Fruit fly (Drosophila melanogaster) whole organism, embryonic: ENCODE data around the gene Sec61alpha.

Experiments used
- ATbp ChIP-seq: fragments of 200-800 bp; sonication (Bioruptor generic); optimal IDR thresholded peaks from 2 replicates; lab custom pipeline; 2017; ENCODE audit warnings: missing biosample characterization, mild to moderate bottlenecking, missing genetic modification characterization, missing genetic modification reagents
- Asciz ChIP-seq: fragments of 200-800 bp; sonication (Bioruptor generic); optimal IDR thresholded peaks from 2 replicates; lab custom pipeline; 2017; ENCODE audit warnings: missing biosample characterization, mild to moderate bottlenecking, missing genetic modification characterization, missing genetic modification reagents
- BEAF-32 ChIP-seq: fragments of 200-800 bp; sonication (Bioruptor generic); optimal IDR thresholded peaks from 3 replicates; lab custom pipeline; 2017; ENCODE audit warnings: missing biosample characterization, missing genetic modification characterization, mild to moderate bottlenecking, moderate library complexity, missing genetic modification reagents
- Bdp1 ChIP-seq: fragments of 200-800 bp; sonication (Bioruptor generic); optimal IDR thresholded peaks from 3 replicates; lab custom pipeline; 2016; ENCODE audit warnings: missing biosample characterization, missing genetic modification characterization
- Bteb2 ChIP-seq: fragments of 200-800 bp; sonication (Bioruptor generic); optimal IDR thresholded peaks from 2 replicates; lab custom pipeline; 2016; ENCODE audit warnings: missing biosample characterization, missing genetic modification characterization
- CG10274 ChIP-seq: fragments of 200-800 bp; sonication (Bioruptor generic); optimal IDR thresholded peaks from 3 replicates; lab custom pipeline; 2017; ENCODE audit warnings: missing biosample characterization, mild to moderate bottlenecking, missing genetic modification characterization
- CG10431 ChIP-seq: fragments of 200-800 bp; sonication (Bioruptor generic); optimal IDR thresholded peaks from 3 replicates; lab custom pipeline; 2018; ENCODE audit warnings: missing biosample characterization, mild to moderate bottlenecking, missing genetic modification characterization
- CG10959 ChIP-seq: fragments of 200-800 bp; sonication (Bioruptor generic); IDR thresholded peaks from 2 replicates; pipeline ENCODE4 v1.3.6; 2022; ENCODE audit warnings: missing biosample characterization, missing genetic modification characterization
- CG11398 ChIP-seq: fragments of 200-800 bp; sonication (Bioruptor generic); optimal IDR thresholded peaks from 2 replicates; lab custom pipeline; 2016; ENCODE audit warnings: missing biosample characterization, missing genetic modification characterization
- CG12155 ChIP-seq: fragments of 200-800 bp; sonication (Bioruptor generic); optimal IDR thresholded peaks from 3 replicates; lab custom pipeline; 2016; ENCODE audit warnings: missing biosample characterization, missing genetic modification characterization
- CG12744 ChIP-seq: fragments of 200-800 bp; sonication (Bioruptor generic); optimal IDR thresholded peaks from 2 replicates; lab custom pipeline; 2016; ENCODE audit warnings: missing biosample characterization, missing genetic modification characterization
- CG13287 ChIP-seq: fragments of 200-800 bp; sonication (Bioruptor generic); IDR thresholded peaks from 2 replicates; pipeline ENCODE4 v1.3.6; 2022; ENCODE audit warnings: missing biosample characterization, missing genetic modification characterization; ENCODE audit not compliant: partially characterized antibody
- CG13424 ChIP-seq: fragments of 200-800 bp; sonication (Bioruptor generic); optimal IDR thresholded peaks from 2 replicates; lab custom pipeline; 2019; ENCODE audit warnings: missing biosample characterization, mild to moderate bottlenecking, missing genetic modification characterization, moderate library complexity
- CG13775 ChIP-seq: fragments of 200-800 bp; sonication (Bioruptor generic); optimal IDR thresholded peaks from 3 replicates; lab custom pipeline; 2017; ENCODE audit warnings: missing biosample characterization, mild to moderate bottlenecking, missing genetic modification characterization
- CG15696 ChIP-seq: fragments of 200-800 bp; sonication (Bioruptor generic); optimal IDR thresholded peaks from 2 replicates; lab custom pipeline; 2019; ENCODE audit warnings: missing biosample characterization, mild to moderate bottlenecking, missing genetic modification characterization, moderate library complexity
- CG1647 ChIP-seq: fragments of 200-800 bp; sonication (Bioruptor generic); optimal IDR thresholded peaks from 3 replicates; lab custom pipeline; 2016; ENCODE audit warnings: missing biosample characterization, missing genetic modification characterization
- CG16779 ChIP-seq: fragments of 200-800 bp; sonication (Bioruptor generic); IDR thresholded peaks from 2 replicates; pipeline ENCODE4 v1.3.6; 2022; ENCODE audit warnings: missing biosample characterization, missing genetic modification characterization
- CG31224 ChIP-seq: fragments of 200-800 bp; sonication (Bioruptor generic); IDR thresholded peaks from 2 replicates; pipeline ENCODE4 v1.3.6; 2022; ENCODE audit warnings: missing biosample characterization, missing genetic modification characterization
- CG32532 ChIP-seq: fragments of 200-800 bp; sonication (Bioruptor generic); IDR thresholded peaks from 2 replicates; pipeline ENCODE4 v1.3.6; 2022; ENCODE audit warnings: missing biosample characterization, missing genetic modification characterization
- CG3281 ChIP-seq: fragments of 200-800 bp; sonication (Bioruptor generic); optimal IDR thresholded peaks from 3 replicates; lab custom pipeline; 2017; ENCODE audit warnings: missing biosample characterization, mild to moderate bottlenecking, missing genetic modification characterization
- CG4617 ChIP-seq: fragments of 200-800 bp; sonication (Bioruptor generic); optimal IDR thresholded peaks from 3 replicates; lab custom pipeline; 2016; ENCODE audit warnings: missing biosample characterization, missing genetic modification characterization, borderline replicate concordance
- CG8388 ChIP-seq: fragments of 200-800 bp; sonication (Bioruptor generic); optimal IDR thresholded peaks from 2 replicates; lab custom pipeline; 2019; ENCODE audit warnings: missing biosample characterization, mild to moderate bottlenecking, missing genetic modification characterization, moderate library complexity
- D19A ChIP-seq: fragments of 200-800 bp; optimal IDR thresholded peaks from 3 replicates; lab custom pipeline; 2019; ENCODE audit warnings: missing biosample characterization, mild to moderate bottlenecking, missing genetic modification characterization, moderate library complexity
- Dad ChIP-seq: fragments of 200-800 bp; sonication (Bioruptor generic); optimal IDR thresholded peaks from 3 replicates; lab custom pipeline; 2016; ENCODE audit warnings: missing biosample characterization, missing genetic modification characterization
- Dip3 ChIP-seq: fragments of 200-800 bp; sonication (Bioruptor generic); optimal IDR thresholded peaks from 3 replicates; lab custom pipeline; 2016; ENCODE audit warnings: missing biosample characterization, missing genetic modification characterization
- Doc2 ChIP-seq: fragments of 200-800 bp; sonication (Bioruptor generic); IDR thresholded peaks from 2 replicates; pipeline ENCODE4 v1.3.6; 2022; ENCODE audit warnings: missing biosample characterization, missing genetic modification characterization
- Dp ChIP-seq: fragments of 200-800 bp; sonication (Bioruptor generic); optimal IDR thresholded peaks from 2 replicates; lab custom pipeline; 2018; ENCODE audit warnings: missing biosample characterization, mild to moderate bottlenecking, missing genetic modification characterization, moderate library complexity
- HLH54F ChIP-seq: fragments of 200-800 bp; sonication (Bioruptor generic); optimal IDR thresholded peaks from 3 replicates; lab custom pipeline; 2016; ENCODE audit warnings: missing biosample characterization, missing genetic modification characterization
- Meics ChIP-seq: fragments of 200-800 bp; sonication (Bioruptor generic); optimal IDR thresholded peaks from 2 replicates; lab custom pipeline; 2017; ENCODE audit warnings: missing biosample characterization, mild to moderate bottlenecking, missing genetic modification characterization
- NC2β ChIP-seq: fragments of 200-800 bp; sonication (Bioruptor generic); optimal IDR thresholded peaks from 2 replicates; lab custom pipeline; 2016; ENCODE audit warnings: missing biosample characterization, missing genetic modification characterization
- NK7.1 ChIP-seq: fragments of 200-800 bp; sonication (Bioruptor generic); optimal IDR thresholded peaks from 3 replicates; lab custom pipeline; 2016; ENCODE audit warnings: missing biosample characterization, missing genetic modification characterization
- Nf-YC ChIP-seq: fragments of 200-800 bp; optimal IDR thresholded peaks from 3 replicates; lab custom pipeline; 2019; ENCODE audit warnings: missing biosample characterization, mild to moderate bottlenecking, missing genetic modification characterization, moderate library complexity
- Optix ChIP-seq: fragments of 200-800 bp; sonication (Bioruptor generic); IDR thresholded peaks from 3 replicates; pipeline ENCODE4 v1.3.6; 2022; ENCODE audit warnings: missing biosample characterization, missing genetic modification characterization
- PHDP ChIP-seq: fragments of 200-800 bp; sonication (Bioruptor generic); optimal IDR thresholded peaks from 3 replicates; lab custom pipeline; 2018; ENCODE audit warnings: missing biosample characterization, mild to moderate bottlenecking, missing genetic modification characterization, moderate library complexity
- Ssrp ChIP-seq: fragments of 200-800 bp; sonication (Bioruptor generic); optimal IDR thresholded peaks from 2 replicates; lab custom pipeline; 2018; ENCODE audit warnings: missing biosample characterization, mild to moderate bottlenecking, missing genetic modification characterization, moderate library complexity
- Xbp1 ChIP-seq: fragments of 200-800 bp; sonication (Bioruptor generic); optimal IDR thresholded peaks from 3 replicates; lab custom pipeline; 2016; ENCODE audit warnings: missing biosample characterization, mild to moderate bottlenecking, missing genetic modification characterization
- az2 ChIP-seq: fragments of 200-800 bp; sonication (Bioruptor generic); optimal IDR thresholded peaks from 3 replicates; lab custom pipeline; 2016; ENCODE audit warnings: missing biosample characterization, missing genetic modification characterization
- caup ChIP-seq: fragments of 200-800 bp; sonication (Bioruptor generic); optimal IDR thresholded peaks from 3 replicates; lab custom pipeline; 2017; ENCODE audit warnings: missing biosample characterization, mild to moderate bottlenecking, missing genetic modification characterization, moderate library complexity; ENCODE audit not compliant: severe bottlenecking
- chn ChIP-seq: fragments of 200-800 bp; sonication (Bioruptor generic); optimal IDR thresholded peaks from 2 replicates; lab custom pipeline; 2016; ENCODE audit warnings: missing biosample characterization, missing genetic modification characterization
- disco-r ChIP-seq: fragments of 200-800 bp; sonication (Bioruptor generic); optimal IDR thresholded peaks from 2 replicates; lab custom pipeline; 2016; ENCODE audit warnings: missing biosample characterization, missing genetic modification characterization
- fd96Cb ChIP-seq: fragments of 200-800 bp; sonication (Bioruptor generic); optimal IDR thresholded peaks from 2 replicates; lab custom pipeline; 2018; ENCODE audit warnings: missing biosample characterization, mild to moderate bottlenecking, missing genetic modification characterization, moderate library complexity
- gem ChIP-seq: fragments of 200-800 bp; sonication (Bioruptor generic); optimal IDR thresholded peaks from 2 replicates; lab custom pipeline; 2019; ENCODE audit warnings: missing biosample characterization, mild to moderate bottlenecking, missing genetic modification characterization, moderate library complexity
- grau ChIP-seq: fragments of 200-800 bp; optimal IDR thresholded peaks from 3 replicates; lab custom pipeline; 2019; ENCODE audit warnings: missing biosample characterization, mild to moderate bottlenecking, missing genetic modification characterization, moderate library complexity
- grn ChIP-seq: fragments of 200-800 bp; sonication (Bioruptor generic); optimal IDR thresholded peaks from 3 replicates; lab custom pipeline; 2017; ENCODE audit warnings: missing biosample characterization, missing genetic modification characterization
- lbe ChIP-seq: fragments of 200-800 bp; sonication (Bioruptor generic); optimal IDR thresholded peaks from 2 replicates; lab custom pipeline; 2016; ENCODE audit warnings: missing biosample characterization, mild to moderate bottlenecking, missing genetic modification characterization
- lilli ChIP-seq: fragments of 200-800 bp; sonication (Bioruptor generic); optimal IDR thresholded peaks from 3 replicates; lab custom pipeline; 2016; ENCODE audit warnings: missing biosample characterization, missing genetic modification characterization
- peb ChIP-seq: fragments of 200-800 bp; sonication (Bioruptor generic); IDR thresholded peaks from 2 replicates; pipeline ENCODE4 v1.3.6; 2022; ENCODE audit warnings: missing biosample characterization, missing genetic modification characterization
- scrt ChIP-seq: fragments of 200-800 bp; sonication (Bioruptor generic); optimal IDR thresholded peaks from 2 replicates; lab custom pipeline; 2018; ENCODE audit warnings: missing biosample characterization, mild to moderate bottlenecking, missing genetic modification characterization, moderate library complexity
- tin ChIP-seq: fragments of 200-800 bp; sonication (Bioruptor generic); optimal IDR thresholded peaks from 3 replicates; lab custom pipeline; 2016; ENCODE audit warnings: missing biosample characterization, missing genetic modification characterization
- zen2 ChIP-seq: fragments of 200-800 bp; sonication (Bioruptor generic); IDR thresholded peaks from 3 replicates; pipeline ENCODE4 v1.3.6; 2022; ENCODE audit warnings: missing biosample characterization, missing genetic modification characterization; ENCODE audit not compliant: partially characterized antibody

Sec61alpha gene

dm6 chr2L:6488676-6489140, 8.3 kb upstream of the Sec61alpha start, which contains the start of the genes KFase and epsilonCOP (continued):
- peak; percentile 70 for TF ChIP-seq chn (GFP tag; lab: Kevin White, UChicago)
- peak; percentile 55 for TF ChIP-seq Dp (GFP tag; lab: Kevin White, UChicago)
- peak; percentile 76 for TF ChIP-seq Bteb2 (GFP tag; lab: Kevin White, UChicago)
- peak; percentile 56; the same call in 1 of the 2 replicates for TF ChIP-seq CG32532 (GFP tag; lab: Robert Waterston, UW)
- peak; percentile 48 for TF ChIP-seq disco-r (GFP tag; lab: Kevin White, UChicago)
- peak; percentile 79 for TF ChIP-seq lilli (GFP tag; lab: Kevin White, UChicago)
- TF ChIP-seq CG13287 (GFP tag; lab: Robert Waterston, UW) = peak; percentile 91
- peak; percentile 59; the same call in 2 of the 3 replicates for TF ChIP-seq zen2 (GFP tag; lab: Robert Waterston, UW)
- TF ChIP-seq CG13775 (GFP tag; lab: Kevin White, UChicago) = peak; percentile 69
- TF ChIP-seq CG11398 (GFP tag; lab: Kevin White, UChicago) = peak; percentile 22
- peak; percentile 59 for TF ChIP-seq CG13424
- peak; percentile 41 for TF ChIP-seq CG15696 (tag; lab: Kevin White, UChicago)
- peak; percentile 20 for TF ChIP-seq Ssrp
- peak; percentile 74 for TF ChIP-seq Xbp1 (GFP tag; lab: Kevin White, UChicago)
- peak; percentile 57 for TF ChIP-seq CG1647 (GFP tag; lab: Kevin White, UChicago)
- TF ChIP-seq Dad (GFP tag; lab: Kevin White, UChicago) = peak; percentile 50
- no peak for TF ChIP-seq ATbp (GFP tag; lab: Kevin White, UChicago)
- TF ChIP-seq CG10274 (GFP tag; lab: Kevin White, UChicago) = no peak
- TF ChIP-seq NC2β (GFP tag; lab: Kevin White, UChicago) = peak; percentile 71
- TF ChIP-seq HLH54F = peak; percentile 31
- TF ChIP-seq Dip3 = peak; percentile 71
- peak; percentile 50 for TF ChIP-seq CG12744 (GFP tag; lab: Kevin White, UChicago)
- TF ChIP-seq tin (GFP tag; lab: Kevin White, UChicago) = peak; percentile 14
- peak; percentile 75 for TF ChIP-seq grn (GFP tag; lab: Kevin White, UChicago)
- no peak for TF ChIP-seq CG16779 (GFP tag; lab: Robert Waterston, UW)
- TF ChIP-seq scrt (GFP tag; lab: Kevin White, UChicago) = peak; percentile 20
- TF ChIP-seq Doc2 (GFP tag; lab: Robert Waterston, UW) = no peak
- peak; percentile 9 for TF ChIP-seq Bdp1 (GFP tag; lab: Kevin White, UChicago)
- TF ChIP-seq CG31224 = peak; percentile 20; the same call in 1 of the 2 replicates
- no peak for TF ChIP-seq peb
- TF ChIP-seq BEAF-32 = peak; percentile 65
- TF ChIP-seq PHDP = peak; percentile 60
- peak; percentile 66 for TF ChIP-seq Nf-YC
- peak; percentile 58 for TF ChIP-seq CG12155 (GFP tag; lab: Kevin White, UChicago)
- TF ChIP-seq grau (tag; lab: Kevin White, UChicago) = peak; percentile 58
- peak; percentile 42 for TF ChIP-seq CG4617 (GFP tag; lab: Kevin White, UChicago)
- no peak for TF ChIP-seq CG10959 (GFP tag; lab: Robert Waterston, UW)
- TF ChIP-seq CG10431 (GFP tag; lab: Kevin White, UChicago) = peak; percentile 52
- peak; percentile 69 for TF ChIP-seq Meics (GFP tag; lab: Kevin White, UChicago)
- no peak for TF ChIP-seq Optix (GFP tag; lab: Robert Waterston, UW)
- peak; percentile 60 for TF ChIP-seq caup
- TF ChIP-seq D19A = peak; percentile 23
- no peak for TF ChIP-seq NK7.1
- TF ChIP-seq Asciz (GFP tag; lab: Kevin White, UChicago) = peak; percentile 10
- TF ChIP-seq fd96Cb (tag; lab: Kevin White, UChicago) = peak; percentile 1
- TF ChIP-seq az2 (GFP tag; lab: Kevin White, UChicago) = peak; percentile 14
- peak; percentile 66 for TF ChIP-seq gem (tag; lab: Kevin White, UChicago)
- peak; percentile 94 for TF ChIP-seq CG3281 (GFP tag; lab: Kevin White, UChicago)
- TF ChIP-seq lbe (GFP tag; lab: Kevin White, UChicago) = peak; percentile 62
- peak; percentile 53 for TF ChIP-seq CG8388 (GFP tag; lab: Kevin White, UChicago)
